Worm (Caenorhabditis elegans): ENCODE data around the gene gtf-2E2.

ce11 chrII:11544714-11545113 is 2.4 kb upstream of the gtf-2E2 start, which contains the start of gene F54D5.9:
- TF ChIP-seq unc-39 (tag; optimal IDR thresholded peaks at IDR 0.05): no peak
- TF ChIP-seq lin-39 (tag; optimal IDR thresholded peaks at IDR 0.05): no peak
- TF ChIP-seq elt-3 (tag; optimal IDR thresholded peaks at IDR 0.05): no peak
- TF ChIP-seq mdl-1 (tag; optimal IDR thresholded peaks at IDR 0.05): no peak
- TF ChIP-seq sma-3 (GFP tag; optimal IDR thresholded peaks at IDR 0.05): no peak
- TF ChIP-seq egl-27 (tag; optimal IDR thresholded peaks at IDR 0.05): no peak
- no peak for TF ChIP-seq ama-1 (optimal IDR thresholded peaks at IDR 0.05)
- TF ChIP-seq sma-9 (GFP tag; optimal IDR thresholded peaks at IDR 0.05): no peak
- no peak for TF ChIP-seq sma-9 (tag; optimal IDR thresholded peaks at IDR 0.05)
- TF ChIP-seq ZK546.5 (tag; optimal IDR thresholded peaks at IDR 0.05): no peak
- TF ChIP-seq mab-5 (tag; optimal IDR thresholded peaks at IDR 0.05): no peak
- no peak for TF ChIP-seq nhr-237 (tag; optimal IDR thresholded peaks at IDR 0.05)
